Fruit fly (Drosophila melanogaster) whole organism, prepupa: ENCODE data around the gene CG3402.
A peak's percentile ranks its signal among the peaks of the same experiment; 100 is the strongest.

ENCODE experiments used
- Blimp-1 ChIP-seq: fragments of 200-800 bp; sonication (Bioruptor generic); optimal IDR thresholded peaks from 3 replicates; lab custom pipeline; 2017; ENCODE audit warnings: missing biosample characterization, missing genetic modification characterization, mild to moderate bottlenecking, moderate library complexity, missing genetic modification reagents
- CG11294 ChIP-seq: fragments of 200-800 bp; sonication (Bioruptor generic); IDR thresholded peaks from 2 replicates; pipeline ENCODE4 v1.3.6; 2022; ENCODE audit warnings: missing biosample characterization, missing genetic modification characterization
- CG31627 ChIP-seq: fragments of 200-800 bp; sonication (Bioruptor generic); optimal IDR thresholded peaks from 3 replicates; lab custom pipeline; 2016; ENCODE audit warnings: missing biosample characterization, missing genetic modification characterization
- CG4318 ChIP-seq: fragments of 200-800 bp; sonication (Bioruptor generic); optimal IDR thresholded peaks from 3 replicates; lab custom pipeline; 2017; ENCODE audit warnings: missing biosample characterization, mild to moderate bottlenecking, missing genetic modification characterization
- CG9139 ChIP-seq: fragments of 200-800 bp; sonication (Bioruptor generic); optimal IDR thresholded peaks from 3 replicates; lab custom pipeline; 2017; ENCODE audit warnings: missing biosample characterization, mild to moderate bottlenecking, missing genetic modification characterization
- Gug ChIP-seq: fragments of 200-800 bp; sonication (Bioruptor generic); IDR thresholded peaks from 2 replicates; pipeline ENCODE4 v1.3.6; 2022; ENCODE audit warnings: missing biosample characterization, missing genetic modification characterization
- Smox ChIP-seq: fragments of 200-800 bp; sonication (Bioruptor generic); optimal IDR thresholded peaks from 3 replicates; lab custom pipeline; 2016; ENCODE audit warnings: missing biosample characterization, missing genetic modification characterization
- cyc ChIP-seq: fragments of 200-800 bp; sonication (Bioruptor generic); optimal IDR thresholded peaks from 3 replicates; lab custom pipeline; 2016; ENCODE audit warnings: missing biosample characterization, missing genetic modification characterization
- dac ChIP-seq: fragments of 200-800 bp; sonication (Bioruptor generic); optimal IDR thresholded peaks from 2 replicates; lab custom pipeline; 2017; ENCODE audit warnings: missing biosample characterization, mild to moderate bottlenecking, missing genetic modification characterization
- fkh ChIP-seq: fragments of 200-800 bp; sonication (Bioruptor generic); optimal IDR thresholded peaks from 3 replicates; lab custom pipeline; 2017; ENCODE audit warnings: missing biosample characterization, mild to moderate bottlenecking, missing genetic modification characterization, moderate library complexity
- ss ChIP-seq, 2 experiments: fragments of 200-800 bp; sonication (Bioruptor generic); optimal IDR thresholded peaks; 2 replicates in 1 of 2; 3 replicates in 1 of 2; lab custom pipeline; 2017 to 2018; ENCODE audit warnings: mild to moderate bottlenecking in 2 of 2, missing biosample characterization in 2 of 2, missing genetic modification characterization in 2 of 2, moderate library complexity in 1 of 2
- vri ChIP-seq: fragments of 200-800 bp; sonication (Bioruptor generic); optimal IDR thresholded peaks from 3 replicates; lab custom pipeline; 2016; ENCODE audit warnings: missing biosample characterization, mild to moderate bottlenecking, missing genetic modification characterization

- TF ChIP-seq CG9139 (GFP tag; lab: Kevin White, UChicago) (no peak), CG4318 (GFP tag; lab: Kevin White, UChicago) (no peak), fkh (peak; percentile 24), cyc (GFP tag; lab: Kevin White, UChicago) (no peak), Gug (GFP tag; lab: Robert Waterston, UW) (no peak), CG31627 (GFP tag; lab: Kevin White, UChicago) (no peak), Blimp-1 (GFP tag; lab: Kevin White, UChicago) (no peak), vri (GFP tag; lab: Kevin White, UChicago) (no peak), Smox (GFP tag; lab: Kevin White, UChicago) (no peak), CG11294 (GFP tag; lab: Robert Waterston, UW) (no peak), dac (GFP tag; lab: Kevin White, UChicago) (no peak), ss (GFP tag; optimal IDR thresholded peaks at IDR 0.05; lab: Kevin White, UChicago) (no peak)
Observed at dm6 chr3L:684749-685440, 32.2 kb upstream of the CG3402 start.
